Worm (Caenorhabditis elegans) whole organism, late embryonic: ENCODE measurements around the gene swsn-4.

Source experiments
- ceh-14 ChIP-seq: sonication (generic microtip); optimal IDR thresholded peaks from 2 replicates; lab custom pipeline; 2016; ENCODE audit warnings: missing genotype, missing genetic modification characterization, missing compliant biosample characterization
- dmd-4 ChIP-seq: sonication (generic microtip); optimal IDR thresholded peaks from 2 replicates; lab custom pipeline; 2016; ENCODE audit warnings: borderline replicate concordance, missing genetic modification characterization, missing compliant biosample characterization
- lin-11 ChIP-seq: fragments of 200-800 bp; sonication (Bioruptor generic); optimal IDR thresholded peaks from 2 replicates; lab custom pipeline; 2018; ENCODE audit warnings: mild to moderate bottlenecking, missing genetic modification characterization, missing compliant biosample characterization
- nfya-1 ChIP-seq: sonication (generic microtip); optimal IDR thresholded peaks from 2 replicates; lab custom pipeline; 2017; ENCODE audit warnings: missing genetic modification characterization, mild to moderate bottlenecking, missing compliant biosample characterization, antibody characterized with exemption, moderate library complexity
- pros-1 ChIP-seq: fragments of 150-350 bp; optimal IDR thresholded peaks from 2 replicates; lab custom pipeline; 2014; ENCODE audit warnings: missing biosample characterization, missing genetic modification reagents, missing genetic modification characterization
- sox-4 ChIP-seq: sonication (generic microtip); optimal IDR thresholded peaks from 2 replicates; lab custom pipeline; 2017; ENCODE audit warnings: mild to moderate bottlenecking, missing genetic modification characterization, inconsistent platforms, missing compliant biosample characterization
- syd-9 ChIP-seq: sonication (generic microtip); optimal IDR thresholded peaks from 2 replicates; lab custom pipeline; 2016; ENCODE audit warnings: mild to moderate bottlenecking, missing genetic modification characterization, moderate library complexity, missing compliant biosample characterization
- ztf-16 ChIP-seq: sonication (generic microtip); optimal IDR thresholded peaks from 2 replicates; lab custom pipeline; 2017; ENCODE audit warnings: missing genetic modification characterization, missing compliant biosample characterization

- TF ChIP-seq lin-11 (tag; lab: Kevin White, UChicago) (no peak), nfya-1 (tag; lab: Kevin White, UChicago) (no peak), dmd-4 (tag; lab: Kevin White, UChicago) (no peak), ceh-14 (tag; lab: Kevin White, UChicago) (no peak), ztf-16 (tag; lab: Kevin White, UChicago) (no peak), syd-9 (tag; lab: Kevin White, UChicago) (no peak), sox-4 (no peak), pros-1 (no peak)
Measured at ce11 chrIV:11159886-11160285, 34.1 kb downstream of the swsn-4 start, which contains the start of gene mboa-4.
